Worm (Caenorhabditis elegans) whole organism, L2 larva: Measurements from ENCODE around the gene M162.7.

Source experiments
- blmp-1 ChIP-seq: sonication (generic microtip); optimal IDR thresholded peaks from 2 replicates; lab custom pipeline; 2017; ENCODE audit warnings: missing genetic modification characterization, mild to moderate bottlenecking, missing compliant biosample characterization, antibody characterized with exemption, moderate library complexity; ENCODE audit not compliant: insufficient read depth
- ceh-82 ChIP-seq: fragments of 150-350 bp; optimal IDR thresholded peaks from 2 replicates; lab custom pipeline; 2014; ENCODE audit warnings: missing biosample characterization, missing genetic modification characterization
- elt-3 ChIP-seq: sonication (generic microtip); optimal IDR thresholded peaks from 2 replicates; lab custom pipeline; 2017; ENCODE audit warnings: missing biosample characterization, missing genetic modification characterization
- mdl-1 ChIP-seq, 2 experiments: fragments of 150-350 bp in 1 of 2; sonication (generic microtip) in 1 of 2; optimal IDR thresholded peaks; 2 replicates each; lab custom pipeline; 2017; ENCODE audit warnings: missing biosample characterization in 2 of 2, missing genetic modification characterization in 2 of 2
- nhr-11 ChIP-seq: fragments of 150-350 bp; optimal IDR thresholded peaks from 2 replicates; lab custom pipeline; 2014; ENCODE audit warnings: missing biosample characterization, missing genetic modification characterization
- skn-1 ChIP-seq: sonication (generic microtip); optimal IDR thresholded peaks from 2 replicates; lab custom pipeline; 2017; ENCODE audit warnings: missing biosample characterization, missing genetic modification characterization
- snpc-4 ChIP-seq: fragments of 150-350 bp; optimal IDR thresholded peaks from 2 replicates; lab custom pipeline; 2014; ENCODE audit warnings: missing biosample characterization, missing genetic modification characterization
- unc-39 ChIP-seq: fragments of 150-350 bp; optimal IDR thresholded peaks from 2 replicates; lab custom pipeline; 2014; ENCODE audit warnings: missing biosample characterization, missing genetic modification characterization
- ztf-11 ChIP-seq: sonication (generic microtip); optimal IDR thresholded peaks from 2 replicates; lab custom pipeline; 2017; ENCODE audit warnings: missing biosample characterization, missing genetic modification characterization

DNA sequence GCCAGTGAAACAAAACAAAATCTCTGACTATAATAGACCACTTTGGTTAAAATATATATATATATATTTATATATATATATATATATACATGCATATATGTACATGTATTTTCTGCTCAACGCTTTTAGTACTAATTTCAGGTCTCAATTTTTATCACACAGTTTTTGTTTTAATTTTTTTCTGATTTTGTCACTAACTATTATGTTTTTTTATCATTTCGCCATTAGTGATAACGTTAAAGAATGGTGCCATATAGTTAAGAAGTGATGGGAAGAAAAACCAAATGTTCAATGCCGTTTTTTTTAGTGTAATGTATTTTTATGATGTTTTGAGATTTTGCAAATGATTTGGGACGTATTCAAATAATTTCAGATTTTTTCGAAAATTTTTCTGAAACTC lies 40.5 kb downstream of the M162.7 start:
- TF ChIP-seq elt-3 (tag; lab: Kevin White, UChicago) (no peak), blmp-1 (tag; lab: Kevin White, UChicago) (no peak), skn-1 (tag; lab: Kevin White, UChicago) (no peak), snpc-4 (no peak), ztf-11 (tag; lab: Kevin White, UChicago) (no peak), nhr-11 (tag; lab: Kevin White, UChicago) (no peak), unc-39 (tag; lab: Kevin White, UChicago) (no peak), mdl-1 (tag; optimal IDR thresholded peaks at IDR 0.05; lab: Kevin White, UChicago) (no peak), ceh-82 (tag; lab: Kevin White, UChicago) (no peak)
